Worm (Caenorhabditis elegans) whole organism, L4 larva: Measurements from ENCODE around the gene K11H12.10.

ENCODE experiments used
- Y75B8A.6 ChIP-seq: fragments of 200-800 bp; sonication (Bioruptor generic); IDR thresholded peaks from 2 replicates; pipeline ENCODE4 v1.3.6; 2022; ENCODE audit warnings: missing genetic modification reagents, missing genetic modification characterization, missing compliant biosample characterization
- ZK546.5 ChIP-seq, 2 experiments: sonication (generic microtip); optimal IDR thresholded peaks; 2 replicates each; lab custom pipeline; 2017; ENCODE audit warnings: missing biosample characterization in 2 of 2, missing genetic modification characterization in 2 of 2
- aly-2 ChIP-seq: sonication (generic microtip); optimal IDR thresholded peaks from 2 replicates; lab custom pipeline; 2018; ENCODE audit warnings: missing biosample characterization, missing genetic modification characterization
- ama-1 ChIP-seq: fragments of 150-350 bp; optimal IDR thresholded peaks from 2 replicates; lab custom pipeline; 2014; ENCODE audit warnings: inconsistent platforms, mixed read lengths
- ceh-82 ChIP-seq: sonication (generic microtip); optimal IDR thresholded peaks from 2 replicates; lab custom pipeline; 2017; ENCODE audit warnings: missing biosample characterization, missing genetic modification characterization
- dmd-6 ChIP-seq: fragments of 200-800 bp; sonication (Bioruptor generic); IDR thresholded peaks from 2 replicates; pipeline ENCODE4 v1.3.6; 2022; ENCODE audit warnings: missing genetic modification reagents, missing genetic modification characterization, missing compliant biosample characterization
- mep-1 ChIP-seq: fragments of 150-350 bp; sonication (generic microtip); optimal IDR thresholded peaks from 3 replicates; lab custom pipeline; 2014; ENCODE audit warnings: missing biosample characterization, missing genetic modification characterization
- nhr-48 ChIP-seq: sonication (generic microtip); optimal IDR thresholded peaks from 2 replicates; lab custom pipeline; 2016; ENCODE audit warnings: mild to moderate bottlenecking, missing genetic modification characterization, missing compliant biosample characterization
- nhr-77 ChIP-seq: fragments of 150-350 bp; optimal IDR thresholded peaks from 2 replicates; lab custom pipeline; 2014; ENCODE audit warnings: missing biosample characterization, missing genetic modification characterization
- rbr-2 ChIP-seq: sonication (generic microtip); optimal IDR thresholded peaks from 2 replicates; lab custom pipeline; 2016; ENCODE audit warnings: missing genotype, missing genetic modification characterization, missing compliant biosample characterization
- saeg-2 ChIP-seq: fragments of 200-800 bp; sonication (Bioruptor generic); IDR thresholded peaks from 2 replicates; pipeline ENCODE4 v1.3.6; 2022; ENCODE audit warnings: missing genetic modification reagents, missing genetic modification characterization, missing compliant biosample characterization
- snpc-4 ChIP-seq: fragments of 150-350 bp; optimal IDR thresholded peaks from 2 replicates; lab custom pipeline; 2014; ENCODE audit warnings: missing biosample characterization, missing genetic modification characterization
- ztf-11 ChIP-seq: fragments of 150-350 bp; optimal IDR thresholded peaks from 2 replicates; lab custom pipeline; 2014; ENCODE audit warnings: missing biosample characterization, missing genetic modification characterization

ce11 chrIV:630598-630997 is 45.3 kb upstream of the K11H12.10 start:
- TF ChIP-seq ama-1 (lab: Kevin White, UChicago), result no peak
- TF ChIP-seq snpc-4 (tag; lab: Kevin White, UChicago), result no peak
- no peak for TF ChIP-seq Y75B8A.6 (GFP tag; lab: Robert Waterston, UW)
- no peak for TF ChIP-seq ceh-82 (tag; lab: Kevin White, UChicago)
- no peak for TF ChIP-seq rbr-2 (tag; lab: Kevin White, UChicago)
- no peak for TF ChIP-seq mep-1 (tag; lab: Kevin White, UChicago)
- TF ChIP-seq ZK546.5 (tag; optimal IDR thresholded peaks at IDR 0.05; lab: Kevin White, UChicago), result no peak
- TF ChIP-seq nhr-77 (tag; lab: Kevin White, UChicago), result no peak
- TF ChIP-seq ztf-11 (tag; lab: Kevin White, UChicago), result no peak
- TF ChIP-seq dmd-6 (GFP tag; lab: Robert Waterston, UW), result no peak
- no peak for TF ChIP-seq saeg-2 (GFP tag; lab: Robert Waterston, UW)
- no peak for TF ChIP-seq nhr-48 (tag; lab: Kevin White, UChicago)
- TF ChIP-seq aly-2 (tag; lab: Kevin White, UChicago), result no peak
